Fruit fly (Drosophila melanogaster): ENCODE data around the gene Gmd.

Gene Gmd

dm6 chr2L:4999389-5000032 lies 22.7 kb upstream of the Gmd start (continued):
- no peak for TF ChIP-seq Dll (GFP tag; IDR thresholded peaks at IDR 0.05; ENCODE audit: partially characterized antibody)
- peak; percentile 60; the same call in 1 of the 3 replicates for TF ChIP-seq CG11560 (tag; IDR thresholded peaks at IDR 0.05)
- 0 out of 3 replicates have a peak, but pooled peaks have one; percentile 22 for TF ChIP-seq CG14050 (GFP tag; IDR thresholded peaks at IDR 0.05)
- no peak for TF ChIP-seq hb (GFP tag; IDR thresholded peaks at IDR 0.05; ENCODE audit: partially characterized antibody)
- no peak; the same call in 1 of the 2 replicates for TF ChIP-seq CG11696 (GFP tag; IDR thresholded peaks at IDR 0.05)
- TF ChIP-seq Mad (GFP tag; optimal IDR thresholded peaks at IDR 0.05) = peak; percentile 41
- no peak for TF ChIP-seq da (GFP tag; optimal IDR thresholded peaks at IDR 0.05)
- TF ChIP-seq HHEX (GFP tag; optimal IDR thresholded peaks at IDR 0.05) = peak; percentile 46
- TF ChIP-seq Sin3A (optimal IDR thresholded peaks at IDR 0.05) = no peak
- TF ChIP-seq bigmax (GFP tag; optimal IDR thresholded peaks at IDR 0.05) = no peak
- peak; percentile 38; the same call in 1 of the 2 replicates for TF ChIP-seq sens-2 (GFP tag; IDR thresholded peaks at IDR 0.05)
- no peak for TF ChIP-seq CG15479 (GFP tag; optimal IDR thresholded peaks at IDR 0.05)
- TF ChIP-seq sqz (GFP tag; optimal IDR thresholded peaks at IDR 0.05) = peak; percentile 21
- TF ChIP-seq yki (optimal IDR thresholded peaks at IDR 0.05) = no peak
- peak; percentile 65 for TF ChIP-seq CG9817 (tag; optimal IDR thresholded peaks at IDR 0.05)
- peak; percentile 59; the same call in 2 of the 3 replicates for TF ChIP-seq CG11695 (GFP tag; IDR thresholded peaks at IDR 0.05)
- TF ChIP-seq CG1792 (GFP tag; optimal IDR thresholded peaks at IDR 0.05) = peak; percentile 37
- no peak for TF ChIP-seq BEAF-32 (GFP tag; optimal IDR thresholded peaks at IDR 0.05)
- TF ChIP-seq zen (tag; optimal IDR thresholded peaks at IDR 0.05) = no peak
- TF ChIP-seq sd (tag; optimal IDR thresholded peaks at IDR 0.05) = no peak
- TF ChIP-seq CG42726 (GFP tag; IDR thresholded peaks at IDR 0.05; ENCODE audit: partially characterized antibody) = no peak
- peak; percentile 39 for TF ChIP-seq CG12104 (GFP tag; optimal IDR thresholded peaks at IDR 0.05)
- peak; percentile 77; the same call in 2 of the 3 replicates for TF ChIP-seq CG2889 (GFP tag; IDR thresholded peaks at IDR 0.05)
- no peak for TF ChIP-seq nerfin-2 (GFP tag; IDR thresholded peaks at IDR 0.05; ENCODE audit: partially characterized antibody)
- no peak for TF ChIP-seq Stat92E (GFP tag; optimal IDR thresholded peaks at IDR 0.05)
- TF ChIP-seq z (GFP tag; IDR thresholded peaks at IDR 0.05) = no peak
- peak; percentile 72 for TF ChIP-seq CG3281 (GFP tag; optimal IDR thresholded peaks at IDR 0.05)
- TF ChIP-seq CG1603 (tag; optimal IDR thresholded peaks at IDR 0.05) = peak; percentile 75
- TF ChIP-seq Bdp1 (GFP tag; optimal IDR thresholded peaks at IDR 0.05) = peak; percentile 47
- peak; percentile 42 for TF ChIP-seq Dek (tag; optimal IDR thresholded peaks at IDR 0.05)
- TF ChIP-seq C15 (GFP tag; IDR thresholded peaks at IDR 0.05) = 0 out of 3 replicates have a peak, but pooled peaks have one; percentile 34
- TF ChIP-seq CG15011 (GFP tag; optimal IDR thresholded peaks at IDR 0.05) = peak; percentile 38
- TF ChIP-seq B-H1 (GFP tag; IDR thresholded peaks at IDR 0.05) = peak; percentile 69
- peak; percentile 62 for TF ChIP-seq CG16815 (GFP tag; optimal IDR thresholded peaks at IDR 0.05)
- TF ChIP-seq Mes4 (GFP tag; optimal IDR thresholded peaks at IDR 0.05) = peak; percentile 56
- TF ChIP-seq CG15514 (GFP tag; optimal IDR thresholded peaks at IDR 0.05) = peak; percentile 25
- peak; percentile 52 for TF ChIP-seq Side (GFP tag; optimal IDR thresholded peaks at IDR 0.05)
- TF ChIP-seq CG18764 (GFP tag; optimal IDR thresholded peaks at IDR 0.05) = peak; percentile 42
- peak; percentile 76 for TF ChIP-seq Ptx1 (GFP tag; IDR thresholded peaks at IDR 0.05)
- peak; percentile 16 for TF ChIP-seq en (GFP tag; optimal IDR thresholded peaks at IDR 0.05)
- peak; percentile 33 for TF ChIP-seq CG8281 (tag; optimal IDR thresholded peaks at IDR 0.05)
- peak; percentile 25 for TF ChIP-seq CG2202 (tag; optimal IDR thresholded peaks at IDR 0.05)
- peak; percentile 70 for TF ChIP-seq CG12071 (GFP tag; optimal IDR thresholded peaks at IDR 0.05)
- TF ChIP-seq knrl (GFP tag; IDR thresholded peaks at IDR 0.05; ENCODE audit: partially characterized antibody) = no peak
- peak; percentile 30 for TF ChIP-seq CG17829 (tag; optimal IDR thresholded peaks at IDR 0.05)
- peak; percentile 50; the same call in 1 of the 2 replicates for TF ChIP-seq gt (GFP tag; IDR thresholded peaks at IDR 0.05)
- TF ChIP-seq salm (tag; optimal IDR thresholded peaks at IDR 0.05) = peak; percentile 59
- peak; percentile 78 for TF ChIP-seq CG7839 (tag; optimal IDR thresholded peaks at IDR 0.05)
- TF ChIP-seq vfl (GFP tag; optimal IDR thresholded peaks at IDR 0.05) = peak; percentile 19

Data from whole organism, embryonic.